Fruit fly (Drosophila melanogaster) whole organism, embryonic: ENCODE measurements around the gene CG5835.

Experiments
- Asciz ChIP-seq: fragments of 200-800 bp; sonication (Bioruptor generic); optimal IDR thresholded peaks from 2 replicates; lab custom pipeline; 2017; ENCODE audit warnings: missing biosample characterization, mild to moderate bottlenecking, missing genetic modification characterization, missing genetic modification reagents
- Atf3 ChIP-seq: fragments of 200-800 bp; sonication (Bioruptor generic); optimal IDR thresholded peaks from 3 replicates; lab custom pipeline; 2016; ENCODE audit warnings: missing biosample characterization, missing genetic modification characterization
- CG10209 ChIP-seq: fragments of 200-800 bp; sonication (Bioruptor generic); optimal IDR thresholded peaks from 3 replicates; lab custom pipeline; 2017; ENCODE audit warnings: missing biosample characterization, mild to moderate bottlenecking, missing genetic modification characterization, missing genetic modification reagents
- CG10431 ChIP-seq: fragments of 200-800 bp; sonication (Bioruptor generic); optimal IDR thresholded peaks from 3 replicates; lab custom pipeline; 2018; ENCODE audit warnings: missing biosample characterization, mild to moderate bottlenecking, missing genetic modification characterization
- CG10959 ChIP-seq: fragments of 200-800 bp; sonication (Bioruptor generic); IDR thresholded peaks from 2 replicates; pipeline ENCODE4 v1.3.6; 2022; ENCODE audit warnings: missing biosample characterization, missing genetic modification characterization
- CG13424 ChIP-seq: fragments of 200-800 bp; sonication (Bioruptor generic); optimal IDR thresholded peaks from 2 replicates; lab custom pipeline; 2019; ENCODE audit warnings: missing biosample characterization, mild to moderate bottlenecking, missing genetic modification characterization, moderate library complexity
- CG14710 ChIP-seq: fragments of 200-800 bp; sonication (Bioruptor generic); optimal IDR thresholded peaks from 3 replicates; lab custom pipeline; 2019; ENCODE audit warnings: missing biosample characterization, mild to moderate bottlenecking, missing genetic modification characterization, moderate library complexity
- CG14965 ChIP-seq: fragments of 200-800 bp; sonication (Bioruptor generic); optimal IDR thresholded peaks from 2 replicates; lab custom pipeline; 2016; ENCODE audit warnings: missing biosample characterization, missing genetic modification characterization, borderline replicate concordance
- CG1602 ChIP-seq: fragments of 200-800 bp; sonication (Bioruptor generic); optimal IDR thresholded peaks from 3 replicates; lab custom pipeline; 2016; ENCODE audit warnings: missing biosample characterization, missing genetic modification characterization
- CG1603 ChIP-seq: fragments of 200-800 bp; sonication (Bioruptor generic); optimal IDR thresholded peaks from 2 replicates; lab custom pipeline; 2019; ENCODE audit warnings: missing biosample characterization, mild to moderate bottlenecking, missing genetic modification characterization, moderate library complexity
- CG16863 ChIP-seq: fragments of 200-800 bp; sonication (Bioruptor generic); optimal IDR thresholded peaks from 3 replicates; lab custom pipeline; 2016; ENCODE audit warnings: missing biosample characterization, missing genetic modification characterization
- CG17361 ChIP-seq: fragments of 200-800 bp; sonication (Bioruptor generic); IDR thresholded peaks from 3 replicates; pipeline ENCODE4 v1.3.6; 2022; ENCODE audit warnings: missing biosample characterization, missing genetic modification characterization
- CG17829 ChIP-seq: fragments of 200-800 bp; optimal IDR thresholded peaks from 2 replicates; lab custom pipeline; 2019; ENCODE audit warnings: missing biosample characterization, mild to moderate bottlenecking, missing genetic modification characterization, moderate library complexity
- CG30403 ChIP-seq: fragments of 200-800 bp; sonication (Bioruptor generic); optimal IDR thresholded peaks from 3 replicates; lab custom pipeline; 2016; ENCODE audit warnings: missing biosample characterization, missing genetic modification characterization
- CG34376 ChIP-seq: fragments of 200-800 bp; sonication (Bioruptor generic); optimal IDR thresholded peaks from 2 replicates; lab custom pipeline; 2018; ENCODE audit warnings: missing biosample characterization, mild to moderate bottlenecking, missing genetic modification characterization
- CG4282 ChIP-seq: fragments of 200-800 bp; sonication (Bioruptor generic); optimal IDR thresholded peaks from 2 replicates; lab custom pipeline; 2016; ENCODE audit warnings: missing biosample characterization, missing genetic modification characterization
- CG4404 ChIP-seq: fragments of 200-800 bp; sonication (Bioruptor generic); IDR thresholded peaks from 2 replicates; pipeline ENCODE4 v1.3.6; 2022; ENCODE audit warnings: missing biosample characterization, missing genetic modification characterization
- CG4424 ChIP-seq: fragments of 200-800 bp; sonication (Bioruptor generic); optimal IDR thresholded peaks from 3 replicates; lab custom pipeline; 2016; ENCODE audit warnings: missing biosample characterization, missing genetic modification characterization
- CG6175 ChIP-seq: fragments of 200-800 bp; sonication (Bioruptor generic); IDR thresholded peaks from 3 replicates; pipeline ENCODE4 v1.3.6; 2022; ENCODE audit warnings: missing biosample characterization, missing genetic modification characterization
- CG6689 ChIP-seq: fragments of 200-800 bp; sonication (Bioruptor generic); IDR thresholded peaks from 2 replicates; pipeline ENCODE4 v1.3.6; 2022; ENCODE audit warnings: missing biosample characterization, missing genetic modification characterization
- CG7839 ChIP-seq: fragments of 200-800 bp; sonication (Bioruptor generic); optimal IDR thresholded peaks from 3 replicates; lab custom pipeline; 2018; ENCODE audit warnings: missing biosample characterization, mild to moderate bottlenecking, missing genetic modification characterization, moderate library complexity
- CG8478 ChIP-seq: fragments of >200 bp; optimal IDR thresholded peaks from 2 replicates; lab custom pipeline; 2018
- CG9817 ChIP-seq: fragments of 200-800 bp; sonication (Bioruptor generic); optimal IDR thresholded peaks from 2 replicates; lab custom pipeline; 2018; ENCODE audit warnings: missing biosample characterization, mild to moderate bottlenecking, missing genetic modification characterization, moderate library complexity
- Hey ChIP-seq: fragments of 200-800 bp; sonication (Bioruptor generic); optimal IDR thresholded peaks from 3 replicates; lab custom pipeline; 2018; ENCODE audit warnings: missing biosample characterization, mild to moderate bottlenecking, missing genetic modification characterization
- Hmr ChIP-seq: fragments of 200-800 bp; sonication (Bioruptor generic); optimal IDR thresholded peaks from 3 replicates; lab custom pipeline; 2017; ENCODE audit warnings: mild to moderate bottlenecking, missing biosample characterization, missing genetic modification reagents, missing genetic modification characterization
- Hsf ChIP-seq: fragments of 200-800 bp; sonication (Bioruptor generic); optimal IDR thresholded peaks from 3 replicates; lab custom pipeline; 2016; ENCODE audit warnings: missing biosample characterization, missing genetic modification characterization
- Jarid2 ChIP-seq: fragments of 200-800 bp; sonication (Bioruptor generic); optimal IDR thresholded peaks from 3 replicates; lab custom pipeline; 2017; ENCODE audit warnings: mild to moderate bottlenecking, missing biosample characterization, missing genetic modification reagents, missing genetic modification characterization
- Lpt ChIP-seq: fragments of >200 bp; optimal IDR thresholded peaks from 2 replicates; lab custom pipeline; 2018; ENCODE audit warnings: missing biosample characterization, missing genetic modification characterization
- MTF-1 ChIP-seq: fragments of 200-800 bp; sonication (Bioruptor generic); optimal IDR thresholded peaks from 2 replicates; lab custom pipeline; 2018; ENCODE audit warnings: missing biosample characterization, mild to moderate bottlenecking, missing genetic modification characterization, borderline replicate concordance
- Mes4 ChIP-seq: fragments of 200-800 bp; sonication (Bioruptor generic); optimal IDR thresholded peaks from 2 replicates; lab custom pipeline; 2016; ENCODE audit warnings: missing biosample characterization, missing genetic modification characterization
- NFAT ChIP-seq: fragments of 200-800 bp; sonication (Bioruptor generic); IDR thresholded peaks from 2 replicates; pipeline ENCODE4 v1.3.6; 2022; ENCODE audit warnings: missing biosample characterization, missing genetic modification characterization
- Oli ChIP-seq: fragments of 200-800 bp; sonication (Bioruptor generic); optimal IDR thresholded peaks from 2 replicates; lab custom pipeline; 2018; ENCODE audit warnings: missing biosample characterization, mild to moderate bottlenecking, missing genetic modification characterization, moderate library complexity
- Sox102F ChIP-seq: fragments of 200-800 bp; sonication (Bioruptor generic); optimal IDR thresholded peaks from 2 replicates; lab custom pipeline; 2018; ENCODE audit warnings: missing biosample characterization, mild to moderate bottlenecking, missing genetic modification characterization, moderate library complexity
- Ssrp ChIP-seq: fragments of 200-800 bp; sonication (Bioruptor generic); optimal IDR thresholded peaks from 2 replicates; lab custom pipeline; 2018; ENCODE audit warnings: missing biosample characterization, mild to moderate bottlenecking, missing genetic modification characterization, moderate library complexity
- Trl ChIP-seq, 3 experiments: fragments of >200 bp in 2 of 3; fragments of 200-800 bp in 1 of 3; sonication (Bioruptor generic) in 1 of 3; optimal IDR thresholded peaks; 2 replicates in 1 of 3; 3 replicates in 2 of 3; lab custom pipeline; 2016 to 2017; ENCODE audit warnings: missing biosample characterization in 1 of 3, missing genetic modification characterization in 1 of 3
- dmrt11E ChIP-seq: fragments of 200-800 bp; sonication (Bioruptor generic); optimal IDR thresholded peaks from 3 replicates; lab custom pipeline; 2018; ENCODE audit warnings: missing biosample characterization, mild to moderate bottlenecking, missing genetic modification characterization, moderate library complexity
- gem ChIP-seq: fragments of 200-800 bp; sonication (Bioruptor generic); optimal IDR thresholded peaks from 2 replicates; lab custom pipeline; 2019; ENCODE audit warnings: missing biosample characterization, mild to moderate bottlenecking, missing genetic modification characterization, moderate library complexity
- gsb-n ChIP-seq: fragments of 200-800 bp; sonication (Bioruptor generic); optimal IDR thresholded peaks from 3 replicates; lab custom pipeline; 2018; ENCODE audit warnings: missing biosample characterization, mild to moderate bottlenecking, missing genetic modification characterization
- nom ChIP-seq: fragments of 200-800 bp; sonication (Bioruptor generic); optimal IDR thresholded peaks from 2 replicates; lab custom pipeline; 2017; ENCODE audit warnings: missing biosample characterization, missing genetic modification characterization, mild to moderate bottlenecking, moderate library complexity, missing genetic modification reagents
- pum ChIP-seq: fragments of 200-800 bp; sonication (Bioruptor generic); optimal IDR thresholded peaks from 2 replicates; lab custom pipeline; 2016; ENCODE audit warnings: missing biosample characterization, missing genetic modification characterization
- sens ChIP-seq: fragments of 200-800 bp; sonication (Bioruptor generic); peaks from one replicate; lab custom pipeline; 2016; ENCODE audit warnings: missing biosample characterization, missing genetic modification characterization
- shn ChIP-seq: fragments of 200-800 bp; sonication (Bioruptor generic); optimal IDR thresholded peaks from 3 replicates; lab custom pipeline; 2016; ENCODE audit warnings: missing biosample characterization, missing genetic modification characterization
- sim ChIP-seq: fragments of 200-800 bp; sonication (Bioruptor generic); IDR thresholded peaks from 2 replicates; pipeline ENCODE4 v1.3.6; 2022; ENCODE audit warnings: missing biosample characterization, missing genetic modification characterization
- slp2 ChIP-seq: fragments of 200-800 bp; sonication (Bioruptor generic); optimal IDR thresholded peaks from 2 replicates; lab custom pipeline; 2016; ENCODE audit warnings: missing biosample characterization, missing genetic modification characterization
- tll ChIP-seq, 2 experiments: fragments of 200-800 bp in 1 of 2; fragments of >200 bp in 1 of 2; sonication (Bioruptor generic) in 1 of 2; optimal IDR thresholded peaks; 2 replicates each; lab custom pipeline; 2017 to 2019; ENCODE audit warnings: missing biosample characterization in 2 of 2, missing genetic modification characterization in 2 of 2, mild to moderate bottlenecking in 1 of 2, moderate library complexity in 1 of 2
- trem ChIP-seq: fragments of 200-800 bp; optimal IDR thresholded peaks from 3 replicates; lab custom pipeline; 2019; ENCODE audit warnings: missing biosample characterization, mild to moderate bottlenecking, missing genetic modification characterization, moderate library complexity
- unpg ChIP-seq: fragments of 200-800 bp; sonication (Bioruptor generic); optimal IDR thresholded peaks from 3 replicates; lab custom pipeline; 2018; ENCODE audit warnings: missing biosample characterization, mild to moderate bottlenecking, missing genetic modification characterization, moderate library complexity
- vnd ChIP-seq: fragments of 200-800 bp; sonication (Bioruptor generic); IDR thresholded peaks from 3 replicates; pipeline ENCODE4 v1.3.6; 2022; ENCODE audit warnings: missing biosample characterization, missing genetic modification characterization; ENCODE audit not compliant: partially characterized antibody
- vvl ChIP-seq: fragments of 200-800 bp; sonication (Bioruptor generic); IDR thresholded peaks from 2 replicates; pipeline ENCODE4 v1.3.6; 2022; ENCODE audit warnings: missing biosample characterization, missing genetic modification characterization
- zfh1 ChIP-seq: fragments of 200-800 bp; sonication (Bioruptor generic); IDR thresholded peaks from 3 replicates; pipeline ENCODE4 v1.3.6; 2022; ENCODE audit warnings: missing biosample characterization, missing genetic modification characterization

Gene CG5835

dm6 chr3R:19105821-19106220, 47.7 kb downstream of the CG5835 start (continued):
- TF ChIP-seq Trl (optimal IDR thresholded peaks at IDR 0.05; lab: Kevin White, UChicago) = no peak
- TF ChIP-seq Trl (GFP tag; optimal IDR thresholded peaks at IDR 0.05; lab: Kevin White, UChicago) = no peak
- TF ChIP-seq CG6175 (GFP tag; lab: Robert Waterston, UW) = no peak
- peak; percentile 57 for TF ChIP-seq Asciz
- no peak for TF ChIP-seq CG34376 (GFP tag; lab: Kevin White, UChicago)
- peak; percentile 13 for TF ChIP-seq pum (GFP tag; lab: Kevin White, UChicago)
- no peak for TF ChIP-seq vnd
- TF ChIP-seq Hsf (GFP tag; lab: Kevin White, UChicago) = peak; percentile 24
- no peak for TF ChIP-seq Hey
- TF ChIP-seq CG4404 = no peak; the same call in 1 of the 2 replicates
- TF ChIP-seq CG6689 (GFP tag; lab: Robert Waterston, UW) = peak; percentile 32; the same call in 1 of the 2 replicates
- peak; percentile 10 for TF ChIP-seq CG1602
- no peak for TF ChIP-seq Lpt
- TF ChIP-seq Mes4 (GFP tag; lab: Kevin White, UChicago) = peak; percentile 30
- TF ChIP-seq CG13424 = peak; percentile 29
- peak; percentile 36 for TF ChIP-seq Oli (tag; lab: Kevin White, UChicago)
- TF ChIP-seq sens = peak; percentile 76
- TF ChIP-seq CG14710 = peak; percentile 47
- peak; percentile 78 for TF ChIP-seq nom (GFP tag; lab: Kevin White, UChicago)
- peak; percentile 21 for TF ChIP-seq CG10209
- TF ChIP-seq vvl (GFP tag; lab: Robert Waterston, UW) = 0 out of 2 replicates have a peak, but pooled peaks have one; percentile 35
- TF ChIP-seq CG16863 (GFP tag; lab: Kevin White, UChicago) = peak; percentile 18
- TF ChIP-seq tll (GFP tag; optimal IDR thresholded peaks at IDR 0.05; lab: Kevin White, UChicago) = no peak
- TF ChIP-seq unpg (GFP tag; lab: Kevin White, UChicago) = peak; percentile 62
- TF ChIP-seq CG10431 = no peak
- TF ChIP-seq Atf3 (GFP tag; lab: Kevin White, UChicago) = no peak
- TF ChIP-seq CG30403 (GFP tag; lab: Kevin White, UChicago) = peak; percentile 36
- no peak for TF ChIP-seq Jarid2 (GFP tag; lab: Kevin White, UChicago)
- peak; percentile 1 for TF ChIP-seq shn (GFP tag; lab: Kevin White, UChicago)
- TF ChIP-seq CG14965 (GFP tag; lab: Kevin White, UChicago) = no peak
- peak; percentile 58 for TF ChIP-seq Ssrp (tag; lab: Kevin White, UChicago)
- no peak for TF ChIP-seq trem
- TF ChIP-seq CG17829 = peak; percentile 44
- peak; percentile 46; the same call in 1 of the 3 replicates for TF ChIP-seq CG17361 (GFP tag; lab: Robert Waterston, UW)
- TF ChIP-seq gsb-n (tag; lab: Kevin White, UChicago) = peak; percentile 55
- TF ChIP-seq CG10959 (GFP tag; lab: Robert Waterston, UW) = 0 out of 2 replicates have a peak, but pooled peaks have one; percentile 21
- peak; percentile 67 for TF ChIP-seq Sox102F (GFP tag; lab: Kevin White, UChicago)
- TF ChIP-seq sim (GFP tag; lab: Robert Waterston, UW) = peak; percentile 11; the same call in 1 of the 2 replicates
- no peak for TF ChIP-seq CG8478 (lab: Kevin White, UChicago)
- TF ChIP-seq CG9817 (tag; lab: Kevin White, UChicago) = no peak
- TF ChIP-seq zfh1 (GFP tag; lab: Robert Waterston, UW) = 0 out of 3 replicates have a peak, but pooled peaks have one; percentile 45
- peak; percentile 53 for TF ChIP-seq CG1603 (tag; lab: Kevin White, UChicago)
- TF ChIP-seq dmrt11E = peak; percentile 67
- no peak for TF ChIP-seq Hmr (GFP tag; lab: Kevin White, UChicago)
- peak; percentile 44 for TF ChIP-seq CG7839
- TF ChIP-seq MTF-1 (GFP tag; lab: Kevin White, UChicago) = no peak
- no peak for TF ChIP-seq CG4282 (GFP tag; lab: Kevin White, UChicago)
- TF ChIP-seq CG4424 (GFP tag; lab: Kevin White, UChicago) = no peak
- peak; percentile 72 for TF ChIP-seq gem (tag; lab: Kevin White, UChicago)
- TF ChIP-seq slp2 = no peak
- TF ChIP-seq NFAT = no peak
